Worm (Caenorhabditis elegans) whole organism, late embryonic: ENCODE data around the gene C38C3.4.

Experiments used
- C08G9.2 ChIP-seq: sonication (generic microtip); optimal IDR thresholded peaks from 2 replicates; lab custom pipeline; 2016; ENCODE audit warnings: mild to moderate bottlenecking, missing genetic modification characterization, moderate library complexity, missing compliant biosample characterization
- F13H6.1 ChIP-seq: sonication (generic microtip); optimal IDR thresholded peaks from 2 replicates; lab custom pipeline; 2016; ENCODE audit warnings: missing genetic modification characterization, missing compliant biosample characterization
- K09A11.1 ChIP-seq: sonication (generic microtip); optimal IDR thresholded peaks from 2 replicates; lab custom pipeline; 2017; ENCODE audit warnings: antibody characterized with exemption, mild to moderate bottlenecking, missing genetic modification characterization, missing compliant biosample characterization; ENCODE audit not compliant: insufficient read depth
- T23F11.4 ChIP-seq: fragments of 200-800 bp; sonication (Bioruptor generic); optimal IDR thresholded peaks from 2 replicates; lab custom pipeline; 2018; ENCODE audit warnings: mild to moderate bottlenecking, missing genetic modification characterization, missing compliant biosample characterization
- Y22D7AL.16 ChIP-seq: sonication (generic microtip); optimal IDR thresholded peaks from 2 replicates; lab custom pipeline; 2016; ENCODE audit warnings: missing genetic modification characterization, missing compliant biosample characterization
- ceh-14 ChIP-seq: sonication (generic microtip); optimal IDR thresholded peaks from 2 replicates; lab custom pipeline; 2016; ENCODE audit warnings: missing genotype, missing genetic modification characterization, missing compliant biosample characterization
- ceh-18 ChIP-seq: sonication (generic microtip); optimal IDR thresholded peaks from 2 replicates; lab custom pipeline; 2016; ENCODE audit warnings: missing genetic modification characterization, missing compliant biosample characterization
- ceh-19 ChIP-seq: fragments of 200-800 bp; sonication (Bioruptor generic); optimal IDR thresholded peaks from 2 replicates; lab custom pipeline; 2018; ENCODE audit warnings: mild to moderate bottlenecking, missing genetic modification characterization, missing compliant biosample characterization
- ceh-2 ChIP-seq: sonication (generic microtip); optimal IDR thresholded peaks from 2 replicates; lab custom pipeline; 2016; ENCODE audit warnings: missing genotype, missing genetic modification characterization, missing compliant biosample characterization
- ceh-24 ChIP-seq: sonication (generic microtip); optimal IDR thresholded peaks from 2 replicates; lab custom pipeline; 2016; ENCODE audit warnings: mild to moderate bottlenecking, missing genetic modification characterization, missing compliant biosample characterization
- ceh-31 ChIP-seq: sonication (generic microtip); optimal IDR thresholded peaks from 2 replicates; lab custom pipeline; 2016; ENCODE audit warnings: missing genetic modification characterization, missing compliant biosample characterization
- ceh-9 ChIP-seq: sonication (generic microtip); optimal IDR thresholded peaks from 2 replicates; lab custom pipeline; 2016; ENCODE audit warnings: mild to moderate bottlenecking, missing genetic modification characterization, inconsistent platforms, missing compliant biosample characterization
- che-1 ChIP-seq: sonication (generic microtip); optimal IDR thresholded peaks from 2 replicates; lab custom pipeline; 2016; ENCODE audit warnings: mild to moderate bottlenecking, missing genetic modification characterization, missing compliant biosample characterization
- dmd-4 ChIP-seq: sonication (generic microtip); optimal IDR thresholded peaks from 2 replicates; lab custom pipeline; 2016; ENCODE audit warnings: borderline replicate concordance, missing genetic modification characterization, missing compliant biosample characterization
- dve-1 ChIP-seq: sonication (generic microtip); optimal IDR thresholded peaks from 2 replicates; lab custom pipeline; 2017; ENCODE audit warnings: antibody characterized with exemption, mild to moderate bottlenecking, missing genetic modification characterization, missing compliant biosample characterization
- elt-2 ChIP-seq: sonication (generic microtip); optimal IDR thresholded peaks from 2 replicates; lab custom pipeline; 2016; ENCODE audit warnings: missing genetic modification reagents, missing genetic modification characterization, missing compliant biosample characterization
- elt-4 ChIP-seq: sonication (generic microtip); optimal IDR thresholded peaks from 2 replicates; lab custom pipeline; 2016; ENCODE audit warnings: missing genetic modification characterization, missing compliant biosample characterization
- ets-4 ChIP-seq: sonication (generic microtip); optimal IDR thresholded peaks from 2 replicates; lab custom pipeline; 2016; ENCODE audit warnings: missing genetic modification characterization, missing compliant biosample characterization
- eyg-1 ChIP-seq: sonication (generic microtip); optimal IDR thresholded peaks from 2 replicates; lab custom pipeline; 2016; ENCODE audit warnings: missing genotype, missing genetic modification characterization, missing compliant biosample characterization
- fkh-10 ChIP-seq: fragments of 150-350 bp; optimal IDR thresholded peaks from 2 replicates; lab custom pipeline; 2014; ENCODE audit warnings: missing biosample characterization, missing genetic modification reagents, missing genetic modification characterization
- hlh-15 ChIP-seq: sonication (generic microtip); optimal IDR thresholded peaks from 2 replicates; lab custom pipeline; 2016; ENCODE audit warnings: missing genetic modification characterization, missing compliant biosample characterization
- hlh-8 ChIP-seq: sonication (generic microtip); optimal IDR thresholded peaks from 2 replicates; lab custom pipeline; 2016; ENCODE audit warnings: missing genotype, missing genetic modification characterization, missing compliant biosample characterization
- lim-6 ChIP-seq: sonication (generic microtip); optimal IDR thresholded peaks from 2 replicates; lab custom pipeline; 2016; ENCODE audit warnings: missing genetic modification characterization, missing compliant biosample characterization
- madf-2 ChIP-seq: sonication (generic microtip); optimal IDR thresholded peaks from 2 replicates; lab custom pipeline; 2017; ENCODE audit warnings: missing genetic modification characterization, missing compliant biosample characterization
- nfya-1 ChIP-seq: sonication (generic microtip); optimal IDR thresholded peaks from 2 replicates; lab custom pipeline; 2017; ENCODE audit warnings: missing genetic modification characterization, mild to moderate bottlenecking, missing compliant biosample characterization, antibody characterized with exemption, moderate library complexity
- nhr-232 ChIP-seq: sonication (generic microtip); optimal IDR thresholded peaks from 2 replicates; lab custom pipeline; 2016; ENCODE audit warnings: missing genetic modification characterization, missing compliant biosample characterization
- odd-2 ChIP-seq: sonication (generic microtip); optimal IDR thresholded peaks from 2 replicates; lab custom pipeline; 2017; ENCODE audit warnings: antibody characterized with exemption, mild to moderate bottlenecking, missing genetic modification characterization, missing compliant biosample characterization
- pag-3 ChIP-seq: sonication (generic microtip); optimal IDR thresholded peaks from 2 replicates; lab custom pipeline; 2016; ENCODE audit warnings: missing compliant biosample characterization, missing genetic modification characterization, borderline replicate concordance
- pax-1 ChIP-seq: fragments of 150-350 bp; optimal IDR thresholded peaks from 2 replicates; lab custom pipeline; 2014; ENCODE audit warnings: missing biosample characterization, missing genetic modification characterization
- pha-2 ChIP-seq: sonication (generic microtip); optimal IDR thresholded peaks from 2 replicates; lab custom pipeline; 2017; ENCODE audit warnings: mild to moderate bottlenecking, missing genetic modification characterization, missing compliant biosample characterization
- ref-2 ChIP-seq: sonication (generic microtip); optimal IDR thresholded peaks from 2 replicates; lab custom pipeline; 2016; ENCODE audit warnings: missing genetic modification characterization, missing compliant biosample characterization
- sdc-2 ChIP-seq: sonication (generic microtip); optimal IDR thresholded peaks from 2 replicates; lab custom pipeline; 2016; ENCODE audit warnings: missing genotype, missing genetic modification characterization, missing compliant biosample characterization
- sox-4 ChIP-seq: sonication (generic microtip); optimal IDR thresholded peaks from 2 replicates; lab custom pipeline; 2017; ENCODE audit warnings: mild to moderate bottlenecking, missing genetic modification characterization, inconsistent platforms, missing compliant biosample characterization
- tbx-2 ChIP-seq: sonication (generic microtip); optimal IDR thresholded peaks from 2 replicates; lab custom pipeline; 2016; ENCODE audit warnings: missing genetic modification characterization, missing compliant biosample characterization
- tbx-7 ChIP-seq: sonication (generic microtip); optimal IDR thresholded peaks from 2 replicates; lab custom pipeline; 2016; ENCODE audit warnings: missing genotype, missing genetic modification characterization, missing compliant biosample characterization
- unc-42 ChIP-seq: sonication (generic microtip); optimal IDR thresholded peaks from 2 replicates; lab custom pipeline; 2016; ENCODE audit warnings: missing genotype, missing genetic modification characterization, missing compliant biosample characterization
- unc-55 ChIP-seq: sonication (generic microtip); optimal IDR thresholded peaks from 2 replicates; lab custom pipeline; 2017; ENCODE audit warnings: missing biosample characterization, missing genetic modification reagents, missing genetic modification characterization
- unc-86 ChIP-seq: sonication (generic microtip); optimal IDR thresholded peaks from 2 replicates; lab custom pipeline; 2016; ENCODE audit warnings: missing genetic modification characterization, missing compliant biosample characterization
- zip-5 ChIP-seq: sonication (generic microtip); optimal IDR thresholded peaks from 2 replicates; lab custom pipeline; 2016; ENCODE audit warnings: missing genetic modification characterization, missing compliant biosample characterization

Gene C38C3.4

ce11 chrV:1438832-1439231 lies 43.0 kb upstream of the C38C3.4 start, which contains the start of gene R09B5.11:
Gene R09B5.11, plus strand, starts transcription at chrV:1439205.
- TF ChIP-seq C08G9.2 (tag; lab: Kevin White, UChicago) (no peak), tbx-7 (tag; lab: Kevin White, UChicago) (no peak), hlh-8 (tag; lab: Kevin White, UChicago) (no peak), odd-2 (no peak), nhr-232 (tag; lab: Kevin White, UChicago) (no peak), pag-3 (tag; lab: Kevin White, UChicago) (no peak), ceh-19 (GFP tag; lab: Kevin White, UChicago) (no peak), pha-2 (tag; lab: Kevin White, UChicago) (no peak)

ce11 chrV:1442042-1442441 lies 39.8 kb upstream of the C38C3.4 start, which contains the start of gene cnc-11:
Gene cnc-11, plus strand, starts transcription at chrV:1442342.
- TF ChIP-seq nfya-1 = no peak
- no peak for TF ChIP-seq unc-42
- no peak for TF ChIP-seq dve-1
- no peak for TF ChIP-seq hlh-15 (tag; lab: Kevin White, UChicago)
- no peak for TF ChIP-seq ceh-9 (tag; lab: Kevin White, UChicago)
- no peak for TF ChIP-seq elt-4 (tag; lab: Kevin White, UChicago)
- TF ChIP-seq tbx-2 (tag; lab: Kevin White, UChicago) = no peak
- no peak for TF ChIP-seq pha-2 (tag; lab: Kevin White, UChicago)
- TF ChIP-seq ceh-24 (tag; lab: Kevin White, UChicago) = no peak
- no peak for TF ChIP-seq ceh-14 (tag; lab: Kevin White, UChicago)
- TF ChIP-seq madf-2 = no peak
- TF ChIP-seq odd-2 = no peak
- TF ChIP-seq sox-4 = no peak
- no peak for TF ChIP-seq nhr-232 (tag; lab: Kevin White, UChicago)
- TF ChIP-seq zip-5 (tag; lab: Kevin White, UChicago) = no peak
- no peak for TF ChIP-seq unc-55 (GFP tag; lab: Kevin White, UChicago)

- TF ChIP-seq tbx-2 (tag; lab: Kevin White, UChicago) = no peak
- no peak for TF ChIP-seq elt-2 (tag; lab: Kevin White, UChicago)
- TF ChIP-seq dmd-4 (tag; lab: Kevin White, UChicago) = no peak
- no peak for TF ChIP-seq odd-2
- TF ChIP-seq tbx-7 (tag; lab: Kevin White, UChicago) = no peak
- TF ChIP-seq unc-86 (tag; lab: Kevin White, UChicago) = no peak
- no peak for TF ChIP-seq Y22D7AL.16 (tag; lab: Kevin White, UChicago)
- TF ChIP-seq ceh-18 (tag; lab: Kevin White, UChicago) = no peak
- no peak for TF ChIP-seq sox-4
- no peak for TF ChIP-seq madf-2
- no peak for TF ChIP-seq ets-4 (tag; lab: Kevin White, UChicago)
- TF ChIP-seq sdc-2 = no peak
- no peak for TF ChIP-seq zip-5 (tag; lab: Kevin White, UChicago)
- TF ChIP-seq ceh-31 (tag; lab: Kevin White, UChicago) = no peak
- TF ChIP-seq pag-3 (tag; lab: Kevin White, UChicago) = no peak
- no peak for TF ChIP-seq K09A11.1 (tag; lab: Kevin White, UChicago)
- TF ChIP-seq fkh-10 = no peak
- TF ChIP-seq, all 69 proteins: peak for 0
These were observed 37.7 kb upstream of the C38C3.4 start, which contains the start of gene cnc-1 for ce11 chrV:1444180-1444579. Gene cnc-1, minus strand, starts transcription at chrV:1444280.

ce11 chrV:1445081-1445480 lies 36.8 kb upstream of the C38C3.4 start, which contains the start of gene cnc-5:
Gene cnc-5, plus strand, starts transcription at chrV:1445381.
- no peak for TF ChIP-seq unc-55 (GFP tag; lab: Kevin White, UChicago)
- TF ChIP-seq che-1 (tag; lab: Kevin White, UChicago) = no peak
- no peak for TF ChIP-seq F13H6.1 (tag; lab: Kevin White, UChicago)
- no peak for TF ChIP-seq tbx-7 (tag; lab: Kevin White, UChicago)
- TF ChIP-seq T23F11.4 (GFP tag; lab: Kevin White, UChicago) = no peak
- no peak for TF ChIP-seq K09A11.1 (tag; lab: Kevin White, UChicago)
- TF ChIP-seq ref-2 (tag; lab: Kevin White, UChicago) = no peak
- no peak for TF ChIP-seq eyg-1
- TF ChIP-seq lim-6 (tag; lab: Kevin White, UChicago) = no peak
- TF ChIP-seq pax-1 = no peak
- no peak for TF ChIP-seq ceh-2 (tag; lab: Kevin White, UChicago)
